Fruit fly (Drosophila melanogaster) whole organism, embryonic: ENCODE data around the gene CG13449.
A peak's percentile ranks its signal among the peaks of the same experiment; 100 is the strongest.

ENCODE experiments used
- Abd-B ChIP-seq: fragments of 200-800 bp; sonication (Bioruptor generic); optimal IDR thresholded peaks from 2 replicates; lab custom pipeline; 2018; ENCODE audit warnings: missing biosample characterization, mild to moderate bottlenecking, missing genetic modification characterization, moderate library complexity
- Asciz ChIP-seq: fragments of 200-800 bp; sonication (Bioruptor generic); optimal IDR thresholded peaks from 2 replicates; lab custom pipeline; 2017; ENCODE audit warnings: missing biosample characterization, mild to moderate bottlenecking, missing genetic modification characterization, missing genetic modification reagents
- Atf6 ChIP-seq: fragments of 200-800 bp; sonication (Bioruptor generic); IDR thresholded peaks from 2 replicates; pipeline ENCODE4 v1.3.6; 2022; ENCODE audit warnings: missing biosample characterization, missing genetic modification characterization
- Awh ChIP-seq: fragments of 200-800 bp; sonication (Bioruptor generic); IDR thresholded peaks from 2 replicates; pipeline ENCODE4, ENCODE4 v1.3.6; 2022; ENCODE audit warnings: missing biosample characterization, missing genetic modification characterization
- B-H1 ChIP-seq: fragments of 200-800 bp; sonication (Bioruptor generic); IDR thresholded peaks from 3 replicates; pipeline ENCODE4 v1.3.6; 2022; ENCODE audit warnings: missing biosample characterization, missing genetic modification characterization
- BtbVII ChIP-seq: fragments of 200-800 bp; sonication (Bioruptor generic); optimal IDR thresholded peaks from 3 replicates; lab custom pipeline; 2017; ENCODE audit warnings: missing biosample characterization, mild to moderate bottlenecking, missing genetic modification characterization
- CG10321 ChIP-seq: fragments of 200-800 bp; sonication (Bioruptor generic); IDR thresholded peaks from 2 replicates; pipeline ENCODE4 v1.3.6; 2022; ENCODE audit warnings: missing biosample characterization, missing genetic modification characterization
- CG12104 ChIP-seq: fragments of 200-800 bp; sonication (Bioruptor generic); optimal IDR thresholded peaks from 3 replicates; lab custom pipeline; 2016; ENCODE audit warnings: missing biosample characterization, missing genetic modification characterization
- CG12942 ChIP-seq: fragments of 200-800 bp; sonication (Bioruptor generic); optimal IDR thresholded peaks from 3 replicates; lab custom pipeline; 2016; ENCODE audit warnings: missing biosample characterization, missing genetic modification characterization
- CG3281 ChIP-seq: fragments of 200-800 bp; sonication (Bioruptor generic); optimal IDR thresholded peaks from 3 replicates; lab custom pipeline; 2017; ENCODE audit warnings: missing biosample characterization, mild to moderate bottlenecking, missing genetic modification characterization
- CG3407 ChIP-seq: fragments of 200-800 bp; sonication (Bioruptor generic); optimal IDR thresholded peaks from 2 replicates; lab custom pipeline; 2018; ENCODE audit warnings: missing biosample characterization, mild to moderate bottlenecking, missing genetic modification characterization
- CG43689 ChIP-seq: fragments of 200-800 bp; sonication (Bioruptor generic); IDR thresholded peaks from 2 replicates; pipeline ENCODE4 v1.3.6; 2022; ENCODE audit warnings: missing biosample characterization, missing genetic modification characterization
- CG6654 ChIP-seq: fragments of 200-800 bp; sonication (Bioruptor generic); optimal IDR thresholded peaks from 2 replicates; lab custom pipeline; 2017; ENCODE audit warnings: missing biosample characterization, mild to moderate bottlenecking, missing genetic modification characterization
- CG7372 ChIP-seq: fragments of 200-800 bp; sonication (Bioruptor generic); IDR thresholded peaks from 2 replicates; pipeline ENCODE4 v1.3.6; 2022; ENCODE audit warnings: missing biosample characterization, missing genetic modification characterization
- CG8478 ChIP-seq: fragments of >200 bp; optimal IDR thresholded peaks from 2 replicates; lab custom pipeline; 2018
- CG9215 ChIP-seq: fragments of 200-800 bp; sonication (Bioruptor generic); IDR thresholded peaks from 2 replicates; pipeline ENCODE4 v1.3.6; 2022; ENCODE audit warnings: missing biosample characterization, missing genetic modification characterization
- CG9876 ChIP-seq: fragments of 200-800 bp; sonication (Bioruptor generic); optimal IDR thresholded peaks from 2 replicates; lab custom pipeline; 2016; ENCODE audit warnings: missing biosample characterization, missing genetic modification characterization
- CrebB ChIP-seq: fragments of 200-800 bp; sonication (Bioruptor generic); optimal IDR thresholded peaks from 3 replicates; lab custom pipeline; 2018; ENCODE audit warnings: missing biosample characterization, mild to moderate bottlenecking, missing genetic modification characterization
- Eip74EF ChIP-seq, 2 experiments: fragments of 200-800 bp in 1 of 2; fragments of >200 bp in 1 of 2; sonication (Bioruptor generic) in 1 of 2; optimal IDR thresholded peaks; 2 replicates each; lab custom pipeline; 2017 to 2019; ENCODE audit warnings: missing biosample characterization in 2 of 2, missing genetic modification characterization in 2 of 2, mild to moderate bottlenecking in 1 of 2, moderate library complexity in 1 of 2
- Elba2 ChIP-seq: fragments of 200-800 bp; sonication (Bioruptor generic); optimal IDR thresholded peaks from 3 replicates; lab custom pipeline; 2016; ENCODE audit warnings: missing biosample characterization, missing genetic modification characterization
- Fer2 ChIP-seq: fragments of 200-800 bp; sonication (Bioruptor generic); optimal IDR thresholded peaks from 2 replicates; lab custom pipeline; 2018; ENCODE audit warnings: missing biosample characterization, mild to moderate bottlenecking, missing genetic modification characterization, moderate library complexity
- Hr51 ChIP-seq, 2 experiments: fragments of 200-800 bp; sonication (Bioruptor generic); optimal IDR thresholded peaks; 2 replicates in 1 of 2; 3 replicates in 1 of 2; lab custom pipeline; 2016 to 2018; ENCODE audit warnings: missing biosample characterization in 2 of 2, missing genetic modification characterization in 2 of 2, mild to moderate bottlenecking in 1 of 2, moderate library complexity in 1 of 2
- MESR4 ChIP-seq: fragments of 200-800 bp; sonication (Bioruptor generic); optimal IDR thresholded peaks from 2 replicates; lab custom pipeline; 2018; ENCODE audit warnings: missing biosample characterization, mild to moderate bottlenecking, missing genetic modification characterization, moderate library complexity
- NK7.1 ChIP-seq: fragments of 200-800 bp; sonication (Bioruptor generic); optimal IDR thresholded peaks from 3 replicates; lab custom pipeline; 2016; ENCODE audit warnings: missing biosample characterization, missing genetic modification characterization
- Rx ChIP-seq: fragments of 200-800 bp; sonication (Bioruptor generic); IDR thresholded peaks from 2 replicates; pipeline ENCODE4 v1.3.6; 2022; ENCODE audit warnings: missing biosample characterization, missing genetic modification characterization
- Xrp1 ChIP-seq: fragments of 200-800 bp; sonication (Bioruptor generic); IDR thresholded peaks from 2 replicates; pipeline ENCODE4 v1.3.6; 2022; ENCODE audit warnings: missing biosample characterization, missing genetic modification characterization
- ac ChIP-seq: fragments of 200-800 bp; sonication (Bioruptor generic); optimal IDR thresholded peaks from 3 replicates; lab custom pipeline; 2017; ENCODE audit warnings: missing biosample characterization, mild to moderate bottlenecking, missing genetic modification characterization
- ase ChIP-seq: fragments of 200-800 bp; sonication (Bioruptor generic); IDR thresholded peaks from 3 replicates; pipeline ENCODE4 v1.3.6; 2022; ENCODE audit warnings: missing biosample characterization, missing genetic modification characterization
- bowl ChIP-seq: fragments of 200-800 bp; sonication (Bioruptor generic); IDR thresholded peaks from 2 replicates; pipeline ENCODE4 v1.3.6; 2022; ENCODE audit warnings: missing biosample characterization, missing genetic modification characterization
- cato ChIP-seq: fragments of 200-800 bp; sonication (Bioruptor generic); optimal IDR thresholded peaks from 2 replicates; lab custom pipeline; 2016; ENCODE audit warnings: missing biosample characterization, missing genetic modification characterization, borderline replicate concordance
- caup ChIP-seq: fragments of 200-800 bp; sonication (Bioruptor generic); optimal IDR thresholded peaks from 3 replicates; lab custom pipeline; 2017; ENCODE audit warnings: missing biosample characterization, mild to moderate bottlenecking, missing genetic modification characterization, moderate library complexity; ENCODE audit not compliant: severe bottlenecking
- emc ChIP-seq: fragments of 200-800 bp; sonication (Bioruptor generic); optimal IDR thresholded peaks from 2 replicates; lab custom pipeline; 2016; ENCODE audit warnings: missing biosample characterization, missing genetic modification characterization
- en ChIP-seq: fragments of 200-800 bp; sonication (Bioruptor generic); optimal IDR thresholded peaks from 2 replicates; lab custom pipeline; 2016; ENCODE audit warnings: missing biosample characterization, missing genetic modification characterization
- fd102C ChIP-seq: fragments of 200-800 bp; sonication (Bioruptor generic); optimal IDR thresholded peaks from 2 replicates; lab custom pipeline; 2018; ENCODE audit warnings: missing biosample characterization, mild to moderate bottlenecking, missing genetic modification characterization, moderate library complexity
- ftz-f1 ChIP-seq: fragments of 200-800 bp; sonication (Bioruptor generic); optimal IDR thresholded peaks from 2 replicates; lab custom pipeline; 2016; ENCODE audit warnings: missing biosample characterization, missing genetic modification characterization
- klu ChIP-seq: fragments of 200-800 bp; sonication (Bioruptor generic); IDR thresholded peaks from 2 replicates; pipeline ENCODE4 v1.3.6; 2022; ENCODE audit warnings: missing biosample characterization, missing genetic modification characterization
- mirr ChIP-seq: fragments of 200-800 bp; sonication (Bioruptor generic); optimal IDR thresholded peaks from 3 replicates; lab custom pipeline; 2018; ENCODE audit warnings: missing biosample characterization, mild to moderate bottlenecking, missing genetic modification characterization
- otp ChIP-seq: fragments of 200-800 bp; sonication (Bioruptor generic); IDR thresholded peaks from 3 replicates; pipeline ENCODE4, ENCODE4 v1.3.6; 2022; ENCODE audit warnings: missing biosample characterization, missing genetic modification characterization
- pb ChIP-seq: fragments of 200-800 bp; sonication (Bioruptor generic); optimal IDR thresholded peaks from 3 replicates; lab custom pipeline; 2016; ENCODE audit warnings: missing biosample characterization, missing genetic modification characterization
- peb ChIP-seq: fragments of 200-800 bp; sonication (Bioruptor generic); IDR thresholded peaks from 2 replicates; pipeline ENCODE4 v1.3.6; 2022; ENCODE audit warnings: missing biosample characterization, missing genetic modification characterization
- psq ChIP-seq: fragments of 200-800 bp; sonication (Bioruptor generic); optimal IDR thresholded peaks from 2 replicates; lab custom pipeline; 2017; ENCODE audit warnings: missing biosample characterization, missing genetic modification characterization
- ranshi ChIP-seq: fragments of 200-800 bp; sonication (Bioruptor generic); IDR thresholded peaks from 2 replicates; pipeline ENCODE4 v1.3.6; 2022; ENCODE audit warnings: missing biosample characterization, missing genetic modification characterization
- sens ChIP-seq: fragments of 200-800 bp; sonication (Bioruptor generic); peaks from one replicate; lab custom pipeline; 2016; ENCODE audit warnings: missing biosample characterization, missing genetic modification characterization
- slou ChIP-seq: fragments of 200-800 bp; sonication (Bioruptor generic); optimal IDR thresholded peaks from 3 replicates; lab custom pipeline; 2016; ENCODE audit warnings: missing biosample characterization, missing genetic modification characterization
- sob ChIP-seq: fragments of 200-800 bp; sonication (Bioruptor generic); IDR thresholded peaks from 2 replicates; pipeline ENCODE4 v1.3.6; 2022; ENCODE audit warnings: missing biosample characterization, missing genetic modification characterization
- tll ChIP-seq, 2 experiments: fragments of 200-800 bp in 1 of 2; fragments of >200 bp in 1 of 2; sonication (Bioruptor generic) in 1 of 2; optimal IDR thresholded peaks; 2 replicates each; lab custom pipeline; 2017 to 2019; ENCODE audit warnings: missing biosample characterization in 2 of 2, missing genetic modification characterization in 2 of 2, mild to moderate bottlenecking in 1 of 2, moderate library complexity in 1 of 2
- tup ChIP-seq: fragments of 200-800 bp; sonication (Bioruptor generic); optimal IDR thresholded peaks from 2 replicates; lab custom pipeline; 2016; ENCODE audit warnings: missing biosample characterization, mild to moderate bottlenecking, missing genetic modification characterization, moderate library complexity
- unc-4 ChIP-seq: fragments of 200-800 bp; sonication (Bioruptor generic); IDR thresholded peaks from 2 replicates; pipeline ENCODE4 v1.3.6; 2022; ENCODE audit warnings: missing biosample characterization, missing genetic modification characterization; ENCODE audit not compliant: partially characterized antibody
- vnd ChIP-seq: fragments of 200-800 bp; sonication (Bioruptor generic); IDR thresholded peaks from 3 replicates; pipeline ENCODE4 v1.3.6; 2022; ENCODE audit warnings: missing biosample characterization, missing genetic modification characterization; ENCODE audit not compliant: partially characterized antibody

Gene CG13449

DNA sequence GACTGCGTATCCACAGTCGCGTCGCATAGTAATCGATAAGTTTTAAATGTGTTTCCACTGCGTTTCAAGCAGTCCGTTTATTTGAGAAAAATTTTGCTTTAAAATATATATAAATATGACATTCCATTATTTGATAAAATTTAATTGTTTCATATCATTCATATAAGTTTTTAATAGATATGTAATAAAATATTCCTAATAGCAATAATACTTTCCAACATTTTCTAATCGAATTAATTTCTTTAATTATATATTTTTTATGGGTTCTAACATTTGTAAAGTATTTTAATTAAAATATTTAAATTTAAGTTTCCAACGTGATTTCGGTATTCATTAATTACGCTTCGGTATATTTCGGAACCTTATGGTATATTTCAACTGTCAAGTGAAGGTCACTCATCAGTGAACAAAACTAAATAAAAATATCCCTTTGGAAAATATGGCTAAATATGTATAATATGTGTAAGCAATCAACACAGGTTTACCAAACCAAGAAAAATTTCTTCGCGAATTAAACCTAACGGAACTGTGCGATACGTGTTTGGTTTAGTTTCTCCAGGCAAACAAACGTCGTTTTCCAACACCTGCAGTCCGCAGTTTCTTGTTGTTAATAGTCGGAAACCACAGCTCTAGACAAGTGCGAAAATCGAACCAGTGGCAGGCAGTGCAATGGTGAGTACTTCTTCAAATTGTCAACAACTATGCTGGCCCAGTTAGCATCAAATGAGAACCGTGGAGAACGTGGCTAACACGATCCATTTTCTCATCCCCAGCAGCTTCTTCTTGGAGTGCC is 49.4 kb downstream of the CG13449 start, which contains the start of the genes CG7739 and SCCRO (continued):
- TF ChIP-seq emc (GFP tag; lab: Kevin White, UChicago) (no peak), unc-4 (GFP tag; lab: Robert Waterston, UW) (peak; percentile 59), slou (GFP tag; lab: Kevin White, UChicago) (no peak), sob (GFP tag; lab: Robert Waterston, UW) (peak; percentile 70), CG7372 (peak; percentile 61), NK7.1 (no peak), Fer2 (tag; lab: Kevin White, UChicago) (peak; percentile 56), Asciz (GFP tag; lab: Kevin White, UChicago) (no peak), ac (GFP tag; lab: Kevin White, UChicago) (no peak), tup (GFP tag; lab: Kevin White, UChicago) (peak; percentile 24), CG9215 (GFP tag; lab: Robert Waterston, UW) (peak; percentile 53), mirr (no peak), B-H1 (GFP tag; lab: Robert Waterston, UW) (peak; percentile 51; the same call in 1 of the 3 replicates), en (no peak), CG9876 (no peak), sens (GFP tag; lab: Kevin White, UChicago) (peak; percentile 58), CG12942 (peak; percentile 63), caup (GFP tag; lab: Kevin White, UChicago) (no peak), bowl (no peak), CrebB (tag; lab: Kevin White, UChicago) (no peak), CG10321 (GFP tag; lab: Robert Waterston, UW) (no peak), CG8478 (lab: Kevin White, UChicago) (no peak), klu (GFP tag; lab: Robert Waterston, UW) (no peak), CG3407 (GFP tag; lab: Kevin White, UChicago) (no peak), CG43689 (GFP tag; lab: Robert Waterston, UW) (no peak), vnd (GFP tag; lab: Robert Waterston, UW) (peak; percentile 7; the same call in 1 of the 3 replicates), CG6654 (GFP tag; lab: Kevin White, UChicago) (no peak), ranshi (GFP tag; lab: Robert Waterston, UW) (peak; percentile 73; the same call in 1 of the 2 replicates), peb (GFP tag; lab: Robert Waterston, UW) (no peak), Abd-B (GFP tag; lab: Kevin White, UChicago) (peak; percentile 68), Awh (GFP tag; lab: Robert Waterston, UW) (peak; percentile 46; the same call in 1 of the 2 replicates), CG12104 (GFP tag; lab: Kevin White, UChicago) (peak; percentile 1), Xrp1 (GFP tag; lab: Robert Waterston, UW) (peak; percentile 81), Elba2 (GFP tag; lab: Kevin White, UChicago) (peak; percentile 89), otp (0 out of 3 replicates have a peak, but pooled peaks have one; percentile 31), Eip74EF (GFP tag; optimal IDR thresholded peaks at IDR 0.05; lab: Kevin White, UChicago) (no peak), ftz-f1 (no peak), fd102C (GFP tag; lab: Kevin White, UChicago) (no peak), tll (GFP tag; optimal IDR thresholded peaks at IDR 0.05; lab: Kevin White, UChicago) (peak in 1 of 2 experiments; percentile 23), BtbVII (GFP tag; lab: Kevin White, UChicago) (no peak), CG3281 (GFP tag; lab: Kevin White, UChicago) (peak; percentile 25), Rx (peak; percentile 52; the same call in 1 of the 2 replicates), Atf6 (peak; percentile 60; the same call in 1 of the 2 replicates), pb (GFP tag; lab: Kevin White, UChicago) (no peak), MESR4 (GFP tag; lab: Kevin White, UChicago) (peak; percentile 92), Hr51 (GFP tag; optimal IDR thresholded peaks at IDR 0.05; lab: Kevin White, UChicago) (peak; percentile 43 to 67), ase (GFP tag; lab: Robert Waterston, UW) (peak; percentile 28; the same call in 1 of the 3 replicates), cato (GFP tag; lab: Kevin White, UChicago) (peak; percentile 5), psq (peak; percentile 50)
